Fruit fly (Drosophila melanogaster): ENCODE results near the gene DNAlig3.

DNAlig3 gene

DNA sequence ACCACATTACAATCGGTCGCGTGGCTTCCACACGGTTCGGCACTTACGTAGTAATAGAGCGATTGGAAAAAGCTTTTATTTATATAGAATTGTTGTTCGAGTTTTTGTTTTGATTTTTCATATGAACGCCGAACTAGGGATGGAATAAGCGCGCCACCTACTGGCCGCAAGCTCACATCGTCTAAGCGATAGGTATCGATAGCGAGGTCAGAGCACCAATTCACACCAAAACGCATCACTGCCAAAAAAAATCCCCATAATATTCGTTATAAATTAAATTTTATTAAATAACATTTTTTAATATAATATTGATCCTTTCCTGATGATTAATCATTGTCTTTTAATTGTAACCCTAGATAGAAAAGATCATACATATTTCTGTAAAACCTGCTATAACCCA, 51.1 kb downstream of the DNAlig3 start, which contains the start of gene CG10038:
CG10038 (minus strand) TSS at position 148 of the 400 bp plus-strand sequence.
- TF ChIP-seq pan (optimal IDR thresholded peaks at IDR 0.05) = no peak
- TF ChIP-seq Dll (optimal IDR thresholded peaks at IDR 0.05) = no peak
- TF ChIP-seq EcR (GFP tag; optimal IDR thresholded peaks at IDR 0.05) = no peak
- TF ChIP-seq psq (optimal IDR thresholded peaks at IDR 0.05) = no peak
- no peak for TF ChIP-seq usp (GFP tag; optimal IDR thresholded peaks at IDR 0.05)
- no peak for TF ChIP-seq CG8478 (optimal IDR thresholded peaks at IDR 0.05)

Data from whole organism.